Comparison of ENCODE assay signal across 2 fruit fly cellular contexts in genomic region chr4:167515-167914, dm6.
TF ChIP-seq lines count a peak whose summit lies in the region.

No protein-coding gene starts in this region.

- no peak for TF ChIP-seq CTCF in whole organism, embryonic (GFP tag; optimal IDR thresholded peaks at IDR 0.05; lab: Kevin White, UChicago)

TF ChIP-seq in whole organism, embryonic, 481 proteins besides CTCF, POLR2A, EP300 and RAD21:
- peak; percentile 25 for TF ChIP-seq CG13296 (GFP tag; optimal IDR thresholded peaks at IDR 0.05; lab: Kevin White, UChicago)
- no peak for TF ChIP-seq CG18764 (GFP tag; optimal IDR thresholded peaks at IDR 0.05; lab: Kevin White, UChicago)
- peak; percentile 49 for TF ChIP-seq wek (GFP tag; optimal IDR thresholded peaks at IDR 0.05; lab: Kevin White, UChicago)
- no peak for TF ChIP-seq CG42726 (GFP tag; IDR thresholded peaks at IDR 0.05; lab: Robert Waterston, UW; ENCODE audit: partially characterized antibody)
- TF ChIP-seq z (GFP tag; IDR thresholded peaks at IDR 0.05; lab: Robert Waterston, UW), result no peak
- TF ChIP-seq Mes4 (GFP tag; optimal IDR thresholded peaks at IDR 0.05; lab: Kevin White, UChicago), result no peak
- TF ChIP-seq Sox100B (GFP tag; optimal IDR thresholded peaks at IDR 0.05; lab: Kevin White, UChicago), result peak; percentile 26
- no peak for TF ChIP-seq CG10462 (GFP tag; optimal IDR thresholded peaks at IDR 0.05; lab: Kevin White, UChicago)
- no peak for TF ChIP-seq sr (GFP tag; IDR thresholded peaks at IDR 0.05; lab: Robert Waterston, UW)
- TF ChIP-seq schlank (tag; optimal IDR thresholded peaks at IDR 0.05; lab: Kevin White, UChicago), result peak; percentile 14
- TF ChIP-seq CG8290 (GFP tag; optimal IDR thresholded peaks at IDR 0.05; lab: Kevin White, UChicago), result no peak
- peak; percentile 23 to 41 for TF ChIP-seq CG8290 (tag; optimal IDR thresholded peaks at IDR 0.05; lab: Kevin White, UChicago)
- no peak for TF ChIP-seq CG5245 (GFP tag; optimal IDR thresholded peaks at IDR 0.05; lab: Kevin White, UChicago)
- no peak for TF ChIP-seq bbx (GFP tag; IDR thresholded peaks at IDR 0.05; lab: Robert Waterston, UW; ENCODE audit: partially characterized antibody)
- no peak for TF ChIP-seq nerfin-2 (GFP tag; IDR thresholded peaks at IDR 0.05; lab: Robert Waterston, UW; ENCODE audit: partially characterized antibody)
- TF ChIP-seq CG11695 (GFP tag; IDR thresholded peaks at IDR 0.05; lab: Robert Waterston, UW), result no peak
- TF ChIP-seq Side (GFP tag; optimal IDR thresholded peaks at IDR 0.05; lab: Kevin White, UChicago), result peak; percentile 17
- no peak for TF ChIP-seq CHES-1-like (GFP tag; optimal IDR thresholded peaks at IDR 0.05; lab: Kevin White, UChicago)
- peak; percentile 54 for TF ChIP-seq CG13894 (tag; optimal IDR thresholded peaks at IDR 0.05; lab: Kevin White, UChicago)
- peak; percentile 3 for TF ChIP-seq B-H2 (GFP tag; optimal IDR thresholded peaks at IDR 0.05; lab: Kevin White, UChicago)
- TF ChIP-seq insv (GFP tag; optimal IDR thresholded peaks at IDR 0.05; lab: Kevin White, UChicago), result no peak
- no peak for TF ChIP-seq kni (GFP tag; optimal IDR thresholded peaks at IDR 0.05; lab: Kevin White, UChicago)
- peak; percentile 27 for TF ChIP-seq CG1603 (tag; optimal IDR thresholded peaks at IDR 0.05; lab: Kevin White, UChicago)
- TF ChIP-seq tin (GFP tag; optimal IDR thresholded peaks at IDR 0.05; lab: Kevin White, UChicago), result no peak
- TF ChIP-seq pfk (GFP tag; optimal IDR thresholded peaks at IDR 0.05; lab: Kevin White, UChicago), result peak; percentile 25
- peak; percentile 14 for TF ChIP-seq CG17568 (GFP tag; optimal IDR thresholded peaks at IDR 0.05; lab: Kevin White, UChicago)
- no peak for TF ChIP-seq Med (GFP tag; lab: Kevin White, UChicago)
- TF ChIP-seq org-1 (GFP tag; optimal IDR thresholded peaks at IDR 0.05; lab: Kevin White, UChicago), result no peak
- TF ChIP-seq CG3407 (GFP tag; optimal IDR thresholded peaks at IDR 0.05; lab: Kevin White, UChicago), result peak; percentile 13
- TF ChIP-seq cg (GFP tag; optimal IDR thresholded peaks at IDR 0.05; lab: Kevin White, UChicago), result no peak
- TF ChIP-seq CG7963 (GFP tag; IDR thresholded peaks at IDR 0.05; lab: Robert Waterston, UW; ENCODE audit: partially characterized antibody), result no peak
- no peak for TF ChIP-seq CG1602 (GFP tag; optimal IDR thresholded peaks at IDR 0.05; lab: Kevin White, UChicago)
- TF ChIP-seq CG4328 (GFP tag; optimal IDR thresholded peaks at IDR 0.05; lab: Kevin White, UChicago), result peak; percentile 26
- peak in 1 of 2 experiments; percentile 70 for TF ChIP-seq eve (GFP tag; optimal IDR thresholded peaks at IDR 0.05; lab: Kevin White, UChicago)
- TF ChIP-seq TFAM (GFP tag; optimal IDR thresholded peaks at IDR 0.05; lab: Kevin White, UChicago), result no peak
- peak; percentile 28 for TF ChIP-seq CG34376 (GFP tag; optimal IDR thresholded peaks at IDR 0.05; lab: Kevin White, UChicago)
- no peak for TF ChIP-seq trh (GFP tag; optimal IDR thresholded peaks at IDR 0.05; lab: Kevin White, UChicago)
- peak; percentile 30 for TF ChIP-seq odd (GFP tag; optimal IDR thresholded peaks at IDR 0.05; lab: Kevin White, UChicago)
- no peak for TF ChIP-seq Chrac-16 (GFP tag; optimal IDR thresholded peaks at IDR 0.05; lab: Kevin White, UChicago)
- TF ChIP-seq CG14667 (GFP tag; IDR thresholded peaks at IDR 0.05; lab: Robert Waterston, UW), result no peak
TF ChIP-seq in whole organism, embryonic: peak in this region for 16.

TF ChIP-seq in whole organism, prepupa, 60 proteins besides CTCF, POLR2A, EP300 and RAD21:
- TF ChIP-seq OdsH (GFP tag; optimal IDR thresholded peaks at IDR 0.05; lab: Kevin White, UChicago) (no peak), fkh (GFP tag; optimal IDR thresholded peaks at IDR 0.05; lab: Kevin White, UChicago) (peak; percentile 81)
